Fruit fly (Drosophila melanogaster): ENCODE results near the gene PolD1.

PolD1 gene

DNA sequence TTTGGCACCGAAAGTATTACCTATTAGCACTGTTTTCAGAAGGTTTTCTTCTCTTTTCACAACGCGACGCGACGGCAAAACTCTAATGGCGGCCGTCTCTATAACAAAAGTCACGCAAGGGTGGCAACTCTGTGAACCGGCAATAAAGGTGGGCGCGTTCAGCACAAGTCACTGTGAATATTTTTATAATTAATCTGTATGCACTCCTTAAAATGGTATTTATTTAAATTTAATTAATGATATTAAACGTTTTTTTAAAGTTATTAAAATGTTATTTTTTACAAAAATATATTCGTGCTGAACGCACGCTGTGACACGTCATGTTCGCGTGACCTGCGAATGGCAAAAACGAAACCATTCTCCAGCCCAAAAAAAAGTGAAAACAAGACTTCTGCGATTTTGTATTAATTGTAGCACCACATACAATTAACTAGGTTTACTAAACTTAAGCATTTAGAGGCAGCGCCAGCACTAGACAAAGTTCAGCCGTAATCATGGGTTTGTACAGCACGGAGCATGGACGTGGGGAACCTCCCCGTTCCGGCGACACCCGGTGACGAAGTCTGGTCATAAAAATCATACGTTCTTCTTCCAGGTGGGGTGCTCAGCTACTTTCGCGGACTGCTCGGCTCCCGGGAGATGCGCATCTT lies 4.7 kb downstream of the PolD1 start, which contains the start of the genes brm and Arl1 (continued):
- TF ChIP-seq CG7556 (GFP tag; optimal IDR thresholded peaks at IDR 0.05) (peak; percentile 95), CG17912 (GFP tag; optimal IDR thresholded peaks at IDR 0.05) (peak; percentile 98), inv (GFP tag; IDR thresholded peaks at IDR 0.05; ENCODE audit: partially characterized antibody) (no peak; the same call in 1 of the 2 replicates), chm (GFP tag; IDR thresholded peaks at IDR 0.05) (peak; percentile 97), CG17568 (GFP tag; optimal IDR thresholded peaks at IDR 0.05) (no peak), CG12071 (GFP tag; optimal IDR thresholded peaks at IDR 0.05) (peak; percentile 82), sd (tag; optimal IDR thresholded peaks at IDR 0.05) (peak; percentile 91), CG42726 (GFP tag; IDR thresholded peaks at IDR 0.05; ENCODE audit: partially characterized antibody) (0 out of 2 replicates have a peak, but pooled peaks have one; percentile 36), jing (GFP tag; optimal IDR thresholded peaks at IDR 0.05) (peak; percentile 92), CG1603 (tag; optimal IDR thresholded peaks at IDR 0.05) (no peak), fru (optimal IDR thresholded peaks at IDR 0.05) (no peak), CG3847 (GFP tag; IDR thresholded peaks at IDR 0.05) (peak; percentile 100), ara (GFP tag; IDR thresholded peaks at IDR 0.05) (peak; percentile 99), sim (GFP tag; IDR thresholded peaks at IDR 0.05) (peak; percentile 97), CG8944 (GFP tag; optimal IDR thresholded peaks at IDR 0.05) (peak; percentile 78), CG31224 (GFP tag; IDR thresholded peaks at IDR 0.05) (peak; percentile 98), Scr (GFP tag; IDR thresholded peaks at IDR 0.05; ENCODE audit: partially characterized antibody) (0 out of 2 replicates have a peak, but pooled peaks have one; percentile 41), HmgD (GFP tag; optimal IDR thresholded peaks at IDR 0.05) (peak; percentile 31), CG4404 (GFP tag; IDR thresholded peaks at IDR 0.05) (peak; percentile 99), ap (GFP tag; IDR thresholded peaks at IDR 0.05) (peak; percentile 98), CG16815 (GFP tag; optimal IDR thresholded peaks at IDR 0.05) (peak; percentile 97), tup (GFP tag; optimal IDR thresholded peaks at IDR 0.05) (peak; percentile 96), NC2β (GFP tag; optimal IDR thresholded peaks at IDR 0.05) (peak; percentile 71), ttk (GFP tag; IDR thresholded peaks at IDR 0.05) (peak; percentile 99), gfzf (GFP tag; optimal IDR thresholded peaks at IDR 0.05) (no peak), CG14710 (tag; optimal IDR thresholded peaks at IDR 0.05) (peak; percentile 98), HLH3B (GFP tag; IDR thresholded peaks at IDR 0.05) (peak; percentile 99), CHES-1-like (GFP tag; optimal IDR thresholded peaks at IDR 0.05) (peak; percentile 74), BEAF-32 (GFP tag; optimal IDR thresholded peaks at IDR 0.05) (peak; percentile 64), disco-r (GFP tag; optimal IDR thresholded peaks at IDR 0.05) (peak; percentile 15), lab (GFP tag; optimal IDR thresholded peaks at IDR 0.05) (peak; percentile 99), tgo (GFP tag; IDR thresholded peaks at IDR 0.05) (peak; percentile 99), CG6813 (GFP tag; optimal IDR thresholded peaks at IDR 0.05) (peak; percentile 95), CG7928 (GFP tag; optimal IDR thresholded peaks at IDR 0.05) (peak; percentile 83), Eip74EF (GFP tag; optimal IDR thresholded peaks at IDR 0.05) (peak in 1 of 2 experiments; percentile 94), Hr39 (optimal IDR thresholded peaks at IDR 0.05) (no peak), CG10321 (GFP tag; IDR thresholded peaks at IDR 0.05) (peak; percentile 85), ac (GFP tag; optimal IDR thresholded peaks at IDR 0.05) (peak; percentile 77), Atf6 (GFP tag; IDR thresholded peaks at IDR 0.05) (peak; percentile 98), Oli (tag; optimal IDR thresholded peaks at IDR 0.05) (peak; percentile 97), HHEX (GFP tag; optimal IDR thresholded peaks at IDR 0.05) (peak; percentile 98), grau (tag; optimal IDR thresholded peaks at IDR 0.05) (peak; percentile 98), CG4424 (GFP tag; optimal IDR thresholded peaks at IDR 0.05) (peak; percentile 98), CG13894 (tag; optimal IDR thresholded peaks at IDR 0.05) (peak; percentile 98), Ets97D (GFP tag; optimal IDR thresholded peaks at IDR 0.05) (peak; percentile 85), eve (GFP tag; optimal IDR thresholded peaks at IDR 0.05) (no peak), B-H1 (GFP tag; IDR thresholded peaks at IDR 0.05) (peak; percentile 99), Fer1 (GFP tag; optimal IDR thresholded peaks at IDR 0.05) (peak; percentile 99), CG10462 (GFP tag; optimal IDR thresholded peaks at IDR 0.05) (peak; percentile 89), CG4328 (GFP tag; optimal IDR thresholded peaks at IDR 0.05) (peak; percentile 99)
